Worm (Caenorhabditis elegans): Measurements from ENCODE around the gene srg-24.
A peak's percentile ranks its signal among the peaks of the same experiment; 100 is the strongest.

Gene srg-24

ce11 chrII:3060782-3061181, 39.7 kb downstream of the srg-24 start, which contains the start of gene Y25C1A.6:
TSS of gene Y25C1A.6 (plus strand) at chrII:3061082.
- TF ChIP-seq elt-3 (tag; optimal IDR thresholded peaks at IDR 0.05) (no peak), mls-2 (tag; optimal IDR thresholded peaks at IDR 0.05) (no peak), nhr-2 (tag; optimal IDR thresholded peaks at IDR 0.05) (no peak), lsy-2 (tag; optimal IDR thresholded peaks at IDR 0.05) (no peak), snpc-4 (tag; optimal IDR thresholded peaks at IDR 0.05) (no peak), nhr-76 (tag; optimal IDR thresholded peaks at IDR 0.05) (no peak), tbx-8 (GFP tag; optimal IDR thresholded peaks at IDR 0.05) (no peak)

- TF ChIP-seq unc-62 (GFP tag; optimal IDR thresholded peaks at IDR 0.05) = no peak
- TF ChIP-seq sem-2 (GFP tag; optimal IDR thresholded peaks at IDR 0.05) = no peak
- TF ChIP-seq hlh-1 (tag; optimal IDR thresholded peaks at IDR 0.05) = no peak
- TF ChIP-seq zip-8 (tag; optimal IDR thresholded peaks at IDR 0.05) = no peak
- TF ChIP-seq lsy-2 (tag; optimal IDR thresholded peaks at IDR 0.05) = no peak
- TF ChIP-seq elt-1 (tag; optimal IDR thresholded peaks at IDR 0.05; ENCODE audit: borderline replicate concordance, insufficient read depth) = no peak
- no peak for TF ChIP-seq nhr-28 (tag; optimal IDR thresholded peaks at IDR 0.05)
Observed at ce11 chrII:3056266-3056872, 44.1 kb downstream of the srg-24 start, which contains the start of gene lin-8. TSS of gene lin-8 (plus strand) at chrII:3056822.

- TF ChIP-seq nhr-237 (tag; optimal IDR thresholded peaks at IDR 0.05) (no peak), unc-62 (GFP tag; optimal IDR thresholded peaks at IDR 0.05) (no peak), lin-13 (tag; optimal IDR thresholded peaks at IDR 0.05) (peak; percentile 14), elt-3 (tag; optimal IDR thresholded peaks at IDR 0.05) (no peak), nhr-2 (tag; optimal IDR thresholded peaks at IDR 0.05) (peak; percentile 15), ham-2 (GFP tag; optimal IDR thresholded peaks at IDR 0.05) (peak; percentile 39), mls-2 (tag; optimal IDR thresholded peaks at IDR 0.05) (peak; percentile 41)
Observed at ce11 chrII:3055531-3055930, 44.9 kb downstream of the srg-24 start.

ce11 chrII:3054622-3055021, 45.8 kb downstream of the srg-24 start:
- TF ChIP-seq mls-2 (tag; optimal IDR thresholded peaks at IDR 0.05) (no peak), pha-4 (tag; optimal IDR thresholded peaks at IDR 0.05) (peak; percentile 10)

ce11 chrII:3054221-3054620, 46.2 kb downstream of the srg-24 start, which contains the start of gene lido-13:
TSS of gene lido-13 (minus strand) at chrII:3054321.
- no peak for TF ChIP-seq tbx-8 (GFP tag; optimal IDR thresholded peaks at IDR 0.05)
- no peak for TF ChIP-seq elt-3 (tag; optimal IDR thresholded peaks at IDR 0.05)
- TF ChIP-seq blmp-1 (tag; optimal IDR thresholded peaks at IDR 0.05) = no peak
- no peak for TF ChIP-seq mep-1 (tag; optimal IDR thresholded peaks at IDR 0.05)
- no peak for TF ChIP-seq nhr-12 (tag; optimal IDR thresholded peaks at IDR 0.05)
- no peak for TF ChIP-seq sem-2 (GFP tag; optimal IDR thresholded peaks at IDR 0.05)
- no peak for TF ChIP-seq lin-13 (tag; optimal IDR thresholded peaks at IDR 0.05)
- TF ChIP-seq ham-2 (GFP tag; optimal IDR thresholded peaks at IDR 0.05) = no peak
- TF ChIP-seq snpc-4 (tag; optimal IDR thresholded peaks at IDR 0.05) = no peak
- no peak for TF ChIP-seq ztf-11 (tag; optimal IDR thresholded peaks at IDR 0.05)
- no peak for TF ChIP-seq ces-1 (GFP tag; optimal IDR thresholded peaks at IDR 0.05)

- TF ChIP-seq mls-2 (tag; optimal IDR thresholded peaks at IDR 0.05) = no peak
- no peak for TF ChIP-seq hlh-1 (tag; optimal IDR thresholded peaks at IDR 0.05)
- TF ChIP-seq nhr-28 (tag; optimal IDR thresholded peaks at IDR 0.05) = no peak
- no peak for TF ChIP-seq nhr-237 (tag; optimal IDR thresholded peaks at IDR 0.05)
- TF ChIP-seq lsy-2 (tag; optimal IDR thresholded peaks at IDR 0.05) = no peak
- TF ChIP-seq elt-1 (tag; optimal IDR thresholded peaks at IDR 0.05; ENCODE audit: borderline replicate concordance, insufficient read depth) = no peak
- no peak for TF ChIP-seq ham-2 (GFP tag; optimal IDR thresholded peaks at IDR 0.05)
- no peak for TF ChIP-seq cnd-1 (tag; optimal IDR thresholded peaks at IDR 0.05)
- no peak for TF ChIP-seq ceh-43 (GFP tag; optimal IDR thresholded peaks at IDR 0.05)
- TF ChIP-seq snpc-4 (tag; optimal IDR thresholded peaks at IDR 0.05) = no peak
- TF ChIP-seq ceh-83 (GFP tag; optimal IDR thresholded peaks at IDR 0.05) = no peak
- TF ChIP-seq drap-1 (GFP tag; optimal IDR thresholded peaks at IDR 0.05) = no peak
- no peak for TF ChIP-seq blmp-1 (tag; optimal IDR thresholded peaks at IDR 0.05)
- TF ChIP-seq nhr-76 (tag; optimal IDR thresholded peaks at IDR 0.05) = no peak
- no peak for TF ChIP-seq elt-3 (tag; optimal IDR thresholded peaks at IDR 0.05)
Observed at ce11 chrII:3053689-3054088, 46.8 kb downstream of the srg-24 start.

- TF ChIP-seq cnd-1 (tag; optimal IDR thresholded peaks at IDR 0.05) = no peak
- TF ChIP-seq mab-5 (tag; optimal IDR thresholded peaks at IDR 0.05) = no peak
Observed at ce11 chrII:3052843-3053242, 47.6 kb downstream of the srg-24 start.
